Fruit fly (Drosophila melanogaster): ENCODE results near the gene CG14314.

Gene CG14314

DNA sequence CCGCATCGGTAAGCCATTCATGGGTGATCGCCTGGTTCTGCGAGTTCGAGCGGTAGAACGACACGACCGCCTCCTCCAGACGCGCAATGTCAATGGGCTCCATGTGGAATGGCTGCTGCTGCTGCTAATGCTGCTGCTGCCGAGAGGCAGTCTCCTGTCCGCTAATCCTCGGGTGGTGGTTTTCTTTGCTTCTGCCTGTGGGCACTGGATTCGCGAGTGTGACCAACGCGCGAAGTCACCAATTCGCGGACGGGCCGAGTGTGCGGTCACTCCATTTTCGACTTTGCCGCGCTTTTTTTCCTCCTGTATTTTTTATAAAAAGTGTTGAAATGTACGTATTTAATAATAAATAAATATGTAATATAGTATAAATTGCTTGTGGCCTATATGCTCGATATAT is 32.7 kb upstream of the CG14314 start, which contains the start of gene cdm (continued):
- TF ChIP-seq Dfd (GFP tag; optimal IDR thresholded peaks at IDR 0.05) (no peak), Eip74EF (GFP tag; optimal IDR thresholded peaks at IDR 0.05) (no peak), eve (GFP tag; optimal IDR thresholded peaks at IDR 0.05) (no peak), nerfin-1 (tag; optimal IDR thresholded peaks at IDR 0.05) (no peak), al (GFP tag; IDR thresholded peaks at IDR 0.05) (no peak)

dm6 chr3R:18185385-18185784 is 30.6 kb upstream of the CG14314 start, which contains the start of the genes Arp5 and CG7208:
Gene Arp5 (plus strand): TSS chr3R:18185498.
Gene CG7208 (minus strand): TSS chr3R:18185715.
- TF ChIP-seq maf-S (GFP tag; optimal IDR thresholded peaks at IDR 0.05): peak; percentile 53
- TF ChIP-seq peb (GFP tag; IDR thresholded peaks at IDR 0.05): no peak
- no peak for TF ChIP-seq H2.0 (GFP tag; IDR thresholded peaks at IDR 0.05)
- 0 out of 3 replicates have a peak, but pooled peaks have one; percentile 19 for TF ChIP-seq croc (GFP tag; conservative IDR thresholded peaks at IDR 0.05)
- peak; percentile 38 for TF ChIP-seq Bdp1 (GFP tag; optimal IDR thresholded peaks at IDR 0.05)
- peak; percentile 29 for TF ChIP-seq Spps (tag; optimal IDR thresholded peaks at IDR 0.05)
- no peak for TF ChIP-seq onecut (GFP tag; IDR thresholded peaks at IDR 0.05)
- TF ChIP-seq Opbp (GFP tag; IDR thresholded peaks at IDR 0.05; ENCODE audit: partially characterized antibody): no peak
- peak; percentile 39; the same call in 1 of the 2 replicates for TF ChIP-seq CG11247 (GFP tag; IDR thresholded peaks at IDR 0.05)
- TF ChIP-seq CG31388 (GFP tag; optimal IDR thresholded peaks at IDR 0.05): peak; percentile 29
- TF ChIP-seq fru (optimal IDR thresholded peaks at IDR 0.05): no peak
- peak; percentile 60 for TF ChIP-seq Taf1 (GFP tag; IDR thresholded peaks at IDR 0.05)
- peak; percentile 77 for TF ChIP-seq Fer3 (tag; optimal IDR thresholded peaks at IDR 0.05)
- no peak for TF ChIP-seq z (GFP tag; IDR thresholded peaks at IDR 0.05)
- no peak for TF ChIP-seq odd (GFP tag; optimal IDR thresholded peaks at IDR 0.05)
- TF ChIP-seq Med (GFP tag): peak; percentile 88
- peak; percentile 61 for TF ChIP-seq HHEX (GFP tag; optimal IDR thresholded peaks at IDR 0.05)
- TF ChIP-seq Antp (GFP tag; optimal IDR thresholded peaks at IDR 0.05): peak; percentile 17
- peak; percentile 41 for TF ChIP-seq BEAF-32 (GFP tag; optimal IDR thresholded peaks at IDR 0.05)
- TF ChIP-seq cas (GFP tag; IDR thresholded peaks at IDR 0.05): 0 out of 2 replicates have a peak, but pooled peaks have one; percentile 36
- peak; percentile 85 for TF ChIP-seq Abd-B (GFP tag; optimal IDR thresholded peaks at IDR 0.05)
- peak; percentile 4 for TF ChIP-seq CG1792 (GFP tag; optimal IDR thresholded peaks at IDR 0.05)
- no peak for TF ChIP-seq Asciz (GFP tag; optimal IDR thresholded peaks at IDR 0.05)
- TF ChIP-seq dati (GFP tag; IDR thresholded peaks at IDR 0.05): no peak
- TF ChIP-seq nmo (GFP tag; optimal IDR thresholded peaks at IDR 0.05): peak; percentile 83
- TF ChIP-seq Chrac-16 (GFP tag; optimal IDR thresholded peaks at IDR 0.05): peak; percentile 78
- TF ChIP-seq CG2120 (GFP tag; optimal IDR thresholded peaks at IDR 0.05): peak; percentile 91
- TF ChIP-seq CG4424 (GFP tag; optimal IDR thresholded peaks at IDR 0.05): peak; percentile 49
- TF ChIP-seq CG4328 (GFP tag; optimal IDR thresholded peaks at IDR 0.05): peak; percentile 49
- peak; percentile 34 for TF ChIP-seq CG4820 (GFP tag; optimal IDR thresholded peaks at IDR 0.05)
- TF ChIP-seq disco-r (GFP tag; optimal IDR thresholded peaks at IDR 0.05): peak; percentile 11
- TF ChIP-seq sna (GFP tag; IDR thresholded peaks at IDR 0.05; ENCODE audit: partially characterized antibody): peak; percentile 64; the same call in 1 of the 2 replicates
- TF ChIP-seq CG6765 (GFP tag; optimal IDR thresholded peaks at IDR 0.05): peak; percentile 34
- TF ChIP-seq CG9727 (GFP tag; optimal IDR thresholded peaks at IDR 0.05): peak; percentile 64
- peak; percentile 78 for TF ChIP-seq CG13775 (GFP tag; optimal IDR thresholded peaks at IDR 0.05)
- no peak for TF ChIP-seq CkIIα-i1 (GFP tag; IDR thresholded peaks at IDR 0.05)
- no peak for TF ChIP-seq CG2202 (tag; optimal IDR thresholded peaks at IDR 0.05)
- no peak for TF ChIP-seq abd-A (tag; optimal IDR thresholded peaks at IDR 0.05)
- TF ChIP-seq unpg (GFP tag; optimal IDR thresholded peaks at IDR 0.05): no peak
- peak; percentile 55 for TF ChIP-seq CG16815 (GFP tag; optimal IDR thresholded peaks at IDR 0.05)
- TF ChIP-seq fd3F (GFP tag; optimal IDR thresholded peaks at IDR 0.05): peak; percentile 71
- TF ChIP-seq E2f2 (GFP tag; IDR thresholded peaks at IDR 0.05): peak; percentile 60; the same call in 1 of the 2 replicates
- peak; percentile 68 for TF ChIP-seq CG2712 (tag; optimal IDR thresholded peaks at IDR 0.05)
- TF ChIP-seq corto (GFP tag; optimal IDR thresholded peaks at IDR 0.05): no peak
- no peak for TF ChIP-seq kah (GFP tag; optimal IDR thresholded peaks at IDR 0.05)

All from whole organism, embryonic.